Fruit fly (Drosophila melanogaster) whole organism, prepupa: ENCODE measurements around the gene CG33342.

Experiments
- CG10631 ChIP-seq: fragments of 200-800 bp; sonication (Bioruptor generic); optimal IDR thresholded peaks from 2 replicates; lab custom pipeline; 2016; ENCODE audit warnings: missing biosample characterization, missing genetic modification characterization
- CG10669 ChIP-seq: fragments of 200-800 bp; sonication (Bioruptor generic); optimal IDR thresholded peaks from 3 replicates; lab custom pipeline; 2018; ENCODE audit warnings: missing biosample characterization, mild to moderate bottlenecking, missing genetic modification characterization, moderate library complexity
- CG11294 ChIP-seq: fragments of 200-800 bp; sonication (Bioruptor generic); IDR thresholded peaks from 2 replicates; pipeline ENCODE4 v1.3.6; 2022; ENCODE audit warnings: missing biosample characterization, missing genetic modification characterization
- CG11902 ChIP-seq: fragments of 200-800 bp; sonication (Bioruptor generic); optimal IDR thresholded peaks from 3 replicates; lab custom pipeline; 2016; ENCODE audit warnings: missing biosample characterization, missing genetic modification characterization
- CG15336 ChIP-seq: fragments of 200-800 bp; sonication (Bioruptor generic); IDR thresholded peaks from 2 replicates; pipeline ENCODE4 v1.3.6; 2022; ENCODE audit warnings: missing biosample characterization, missing genetic modification characterization
- CG1621 ChIP-seq: fragments of 200-800 bp; sonication (Bioruptor generic); optimal IDR thresholded peaks from 3 replicates; lab custom pipeline; 2018; ENCODE audit warnings: missing biosample characterization, mild to moderate bottlenecking, missing genetic modification characterization
- CG16779 ChIP-seq: fragments of 200-800 bp; sonication (Bioruptor generic); optimal IDR thresholded peaks from 3 replicates; lab custom pipeline; 2017; ENCODE audit warnings: missing biosample characterization, mild to moderate bottlenecking, missing genetic modification characterization
- CG31627 ChIP-seq: fragments of 200-800 bp; sonication (Bioruptor generic); optimal IDR thresholded peaks from 3 replicates; lab custom pipeline; 2016; ENCODE audit warnings: missing biosample characterization, missing genetic modification characterization
- CG3919 ChIP-seq: fragments of 200-800 bp; sonication (Bioruptor generic); optimal IDR thresholded peaks from 3 replicates; lab custom pipeline; 2016; ENCODE audit warnings: missing biosample characterization, missing genetic modification characterization
- CG4318 ChIP-seq: fragments of 200-800 bp; sonication (Bioruptor generic); optimal IDR thresholded peaks from 3 replicates; lab custom pipeline; 2017; ENCODE audit warnings: missing biosample characterization, mild to moderate bottlenecking, missing genetic modification characterization
- CG6276 ChIP-seq: fragments of 200-800 bp; sonication (Bioruptor generic); optimal IDR thresholded peaks from 2 replicates; lab custom pipeline; 2017; ENCODE audit warnings: missing biosample characterization, mild to moderate bottlenecking, missing genetic modification characterization
- CG6792 ChIP-seq: fragments of 200-800 bp; sonication (Bioruptor generic); optimal IDR thresholded peaks from 3 replicates; lab custom pipeline; 2016; ENCODE audit warnings: missing biosample characterization, missing genetic modification characterization
- CG6808 ChIP-seq: fragments of 200-800 bp; sonication (Bioruptor generic); optimal IDR thresholded peaks from 3 replicates; lab custom pipeline; 2017; ENCODE audit warnings: missing biosample characterization, missing genetic modification characterization, mild to moderate bottlenecking, moderate library complexity, missing genetic modification reagents
- CG6854 ChIP-seq: fragments of 200-800 bp; sonication (Bioruptor generic); optimal IDR thresholded peaks from 2 replicates; lab custom pipeline; 2017; ENCODE audit warnings: missing biosample characterization, mild to moderate bottlenecking, missing genetic modification characterization
- CG7368 ChIP-seq: fragments of 200-800 bp; sonication (Bioruptor generic); optimal IDR thresholded peaks from 3 replicates; lab custom pipeline; 2016; ENCODE audit warnings: missing biosample characterization, missing genetic modification characterization
- Eip75B ChIP-seq: fragments of 200-800 bp; sonication (Bioruptor generic); optimal IDR thresholded peaks from 3 replicates; lab custom pipeline; 2016; ENCODE audit warnings: missing biosample characterization, missing genetic modification characterization
- Eip78C ChIP-seq: fragments of 200-800 bp; sonication (Bioruptor generic); peaks from one replicate; lab custom pipeline; 2016; ENCODE audit warnings: missing biosample characterization, missing genetic modification characterization
- Eip93F ChIP-seq: fragments of 200-800 bp; sonication (Bioruptor generic); optimal IDR thresholded peaks from 2 replicates; lab custom pipeline; 2016; ENCODE audit warnings: missing biosample characterization, mild to moderate bottlenecking, missing genetic modification characterization
- Ets21C ChIP-seq: fragments of 200-800 bp; sonication (Bioruptor generic); optimal IDR thresholded peaks from 3 replicates; lab custom pipeline; 2016; ENCODE audit warnings: missing biosample characterization, missing genetic modification characterization
- Gug ChIP-seq: fragments of 200-800 bp; sonication (Bioruptor generic); IDR thresholded peaks from 2 replicates; pipeline ENCODE4 v1.3.6; 2022; ENCODE audit warnings: missing biosample characterization, missing genetic modification characterization
- Hr38 ChIP-seq: sonication (Bioruptor generic); optimal IDR thresholded peaks from 2 replicates; lab custom pipeline; 2016; ENCODE audit warnings: missing biosample characterization, missing genetic modification characterization
- Hr39 ChIP-seq: fragments of 200-800 bp; sonication (Bioruptor generic); optimal IDR thresholded peaks from 2 replicates; lab custom pipeline; 2016; ENCODE audit warnings: missing biosample characterization, missing genetic modification characterization
- Met ChIP-seq: fragments of 200-800 bp; sonication (Bioruptor generic); optimal IDR thresholded peaks from 3 replicates; lab custom pipeline; 2016; ENCODE audit warnings: missing biosample characterization, missing genetic modification characterization
- OdsH ChIP-seq: fragments of 200-800 bp; sonication (Bioruptor generic); optimal IDR thresholded peaks from 3 replicates; lab custom pipeline; 2016; ENCODE audit warnings: missing biosample characterization, missing genetic modification characterization
- Sox15 ChIP-seq: fragments of 200-800 bp; sonication (Bioruptor generic); optimal IDR thresholded peaks from 3 replicates; lab custom pipeline; 2016; ENCODE audit warnings: missing biosample characterization, missing genetic modification characterization
- achi ChIP-seq: fragments of 200-800 bp; sonication (Bioruptor generic); optimal IDR thresholded peaks from 3 replicates; lab custom pipeline; 2016; ENCODE audit warnings: missing biosample characterization, missing genetic modification characterization
- acj6 ChIP-seq: fragments of 200-800 bp; sonication (Bioruptor generic); optimal IDR thresholded peaks from 3 replicates; lab custom pipeline; 2016; ENCODE audit warnings: missing biosample characterization, missing genetic modification characterization
- cyc ChIP-seq: fragments of 200-800 bp; sonication (Bioruptor generic); optimal IDR thresholded peaks from 3 replicates; lab custom pipeline; 2016; ENCODE audit warnings: missing biosample characterization, missing genetic modification characterization
- dac ChIP-seq: fragments of 200-800 bp; sonication (Bioruptor generic); optimal IDR thresholded peaks from 2 replicates; lab custom pipeline; 2017; ENCODE audit warnings: missing biosample characterization, mild to moderate bottlenecking, missing genetic modification characterization
- eg ChIP-seq: fragments of 200-800 bp; sonication (Bioruptor generic); IDR thresholded peaks from 3 replicates; pipeline ENCODE4 v1.3.6; 2022; ENCODE audit warnings: missing biosample characterization, missing genetic modification characterization
- esn ChIP-seq: fragments of 200-800 bp; sonication (Bioruptor generic); optimal IDR thresholded peaks from 2 replicates; lab custom pipeline; 2016; ENCODE audit warnings: missing biosample characterization, mild to moderate bottlenecking, missing genetic modification characterization, moderate library complexity
- fd59A ChIP-seq: fragments of 200-800 bp; sonication (Bioruptor generic); optimal IDR thresholded peaks from 2 replicates; lab custom pipeline; 2017; ENCODE audit warnings: missing biosample characterization, mild to moderate bottlenecking, missing genetic modification characterization, missing genetic modification reagents
- fkh ChIP-seq: fragments of 200-800 bp; sonication (Bioruptor generic); optimal IDR thresholded peaks from 3 replicates; lab custom pipeline; 2017; ENCODE audit warnings: missing biosample characterization, mild to moderate bottlenecking, missing genetic modification characterization, moderate library complexity
- lz ChIP-seq: fragments of 200-800 bp; sonication (Bioruptor generic); optimal IDR thresholded peaks from 3 replicates; lab custom pipeline; 2016; ENCODE audit warnings: missing biosample characterization, missing genetic modification characterization
- net ChIP-seq: fragments of 200-800 bp; sonication (Bioruptor generic); optimal IDR thresholded peaks from 3 replicates; lab custom pipeline; 2016; ENCODE audit warnings: missing biosample characterization, missing genetic modification characterization
- pdm3 ChIP-seq: fragments of 200-800 bp; sonication (Bioruptor generic); optimal IDR thresholded peaks from 3 replicates; lab custom pipeline; 2016; ENCODE audit warnings: missing biosample characterization, missing genetic modification characterization

CG33342 gene

dm6 chr3R:24376565-24376964, at the start of gene CG33342:
Gene CG33342 (plus strand): TSS chr3R:24376865.
- no peak for TF ChIP-seq CG6276 (GFP tag; lab: Kevin White, UChicago)
- no peak for TF ChIP-seq CG7368 (GFP tag; lab: Kevin White, UChicago)
- no peak for TF ChIP-seq achi (GFP tag; lab: Kevin White, UChicago)
- TF ChIP-seq Eip75B (GFP tag; lab: Kevin White, UChicago) = no peak
- TF ChIP-seq CG10631 (GFP tag; lab: Kevin White, UChicago) = no peak
- no peak for TF ChIP-seq OdsH (GFP tag; lab: Kevin White, UChicago)
- TF ChIP-seq, all 60 proteins: peak for 0

- TF ChIP-seq CG1621 (peak; percentile 93), eg (0 out of 3 replicates have a peak, but pooled peaks have one; percentile 12), CG10669 (GFP tag; lab: Kevin White, UChicago) (no peak)
Measured at dm6 chr3R:24333182-24333808, 43.4 kb upstream of the CG33342 start, which contains the start of the genes Rrp5 and Dis3. Gene Rrp5 (minus strand): TSS chr3R:24333316. Gene Dis3 (plus strand): TSS chr3R:24333433.

- TF ChIP-seq Eip75B (GFP tag; lab: Kevin White, UChicago) (no peak), eg (no peak), cyc (GFP tag; lab: Kevin White, UChicago) (no peak), Hr39 (GFP tag; lab: Kevin White, UChicago) (no peak), CG6276 (GFP tag; lab: Kevin White, UChicago) (no peak), CG6854 (GFP tag; lab: Kevin White, UChicago) (no peak), dac (GFP tag; lab: Kevin White, UChicago) (no peak), CG10631 (GFP tag; lab: Kevin White, UChicago) (no peak), CG6792 (GFP tag; lab: Kevin White, UChicago) (no peak), acj6 (GFP tag; lab: Kevin White, UChicago) (no peak)
Measured at dm6 chr3R:24336622-24337021, 40.0 kb upstream of the CG33342 start, which contains the start of gene CG6432. Gene CG6432 (plus strand): TSS chr3R:24336922.

- TF ChIP-seq CG1621 (no peak), Hr38 (no peak), CG4318 (GFP tag; lab: Kevin White, UChicago) (no peak), CG7368 (GFP tag; lab: Kevin White, UChicago) (no peak), Eip93F (GFP tag; lab: Kevin White, UChicago) (no peak), Met (no peak), net (GFP tag; lab: Kevin White, UChicago) (no peak), lz (no peak), Sox15 (GFP tag; lab: Kevin White, UChicago) (no peak), fkh (no peak), CG6808 (no peak), CG16779 (no peak)
Measured at dm6 chr3R:24341251-24341650, 35.4 kb upstream of the CG33342 start, which contains the start of gene Ms. Gene Ms (plus strand): TSS chr3R:24341551.

DNA sequence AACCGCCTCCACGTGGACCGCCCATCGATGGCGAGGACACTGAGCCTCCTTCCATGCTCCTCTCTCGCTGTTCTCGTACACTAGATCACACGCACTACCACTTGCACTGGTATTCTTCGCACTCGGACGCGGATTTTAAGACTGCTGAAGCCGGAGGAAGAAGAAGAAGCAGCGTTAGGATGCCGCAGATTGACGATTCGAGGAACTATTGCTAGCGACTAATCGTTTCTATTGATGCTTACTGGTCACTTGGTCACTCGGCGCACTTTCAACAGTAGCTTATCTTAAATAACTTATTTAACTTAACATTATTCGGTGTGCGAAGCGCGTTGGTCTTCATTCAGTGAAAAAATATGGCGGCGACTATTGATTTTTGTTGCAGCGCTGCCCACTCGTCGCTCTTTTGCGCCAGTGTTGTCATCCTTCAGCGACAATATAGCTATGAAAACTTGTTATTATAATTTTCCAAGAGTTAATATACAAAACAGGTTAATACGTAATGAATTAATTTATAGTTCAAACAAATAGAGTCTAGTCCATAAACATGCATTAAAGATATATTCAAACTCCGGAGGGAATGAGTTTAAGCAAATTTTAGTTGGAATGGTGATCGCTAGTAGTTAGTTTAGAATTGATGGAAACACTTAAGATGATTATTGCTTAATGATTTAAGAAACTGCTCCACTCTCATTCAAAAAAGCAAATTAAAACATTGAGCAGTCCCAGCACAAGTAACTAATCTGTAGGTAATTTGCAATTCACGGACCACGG, 28.1 kb upstream of the CG33342 start, which contains the start of the genes CG5746 and CG6454:
Gene CG5746 (minus strand): TSS at position 372 of the 771 bp plus-strand sequence.
Gene CG6454 (plus strand): TSS at position 763 of the 771 bp plus-strand sequence.
- TF ChIP-seq CG15336 (GFP tag; lab: Robert Waterston, UW) (no peak), esn (GFP tag; lab: Kevin White, UChicago) (peak; percentile 76), pdm3 (GFP tag; lab: Kevin White, UChicago) (no peak), CG31627 (GFP tag; lab: Kevin White, UChicago) (peak; percentile 79), Eip75B (GFP tag; lab: Kevin White, UChicago) (no peak), Hr38 (no peak), Eip78C (GFP tag; lab: Kevin White, UChicago) (no peak), CG3919 (GFP tag; lab: Kevin White, UChicago) (no peak), CG4318 (GFP tag; lab: Kevin White, UChicago) (no peak), Gug (GFP tag; lab: Robert Waterston, UW) (0 out of 2 replicates have a peak, but pooled peaks have one; percentile 9), CG11294 (peak; percentile 18; the same call in 1 of the 2 replicates), Ets21C (GFP tag; lab: Kevin White, UChicago) (no peak), Sox15 (GFP tag; lab: Kevin White, UChicago) (peak; percentile 47), lz (peak; percentile 75), cyc (GFP tag; lab: Kevin White, UChicago) (peak; percentile 61), CG11902 (peak; percentile 44), fd59A (no peak), CG1621 (no peak)
